Fruit fly (Drosophila melanogaster): ENCODE measurements around the gene ImpE2.

dm6 chr3L:3472786-3473185, 39.7 kb downstream of the ImpE2 start:
- TF ChIP-seq CG10348 (GFP tag; IDR thresholded peaks at IDR 0.05) (no peak), rn (GFP tag; IDR thresholded peaks at IDR 0.05) (no peak), fd96Ca (GFP tag; IDR thresholded peaks at IDR 0.05) (no peak; the same call in 2 of the 3 replicates), CG8159 (tag; optimal IDR thresholded peaks at IDR 0.05) (peak; percentile 85), CG15710 (tag; optimal IDR thresholded peaks at IDR 0.05) (peak; percentile 63), CG17806 (tag; optimal IDR thresholded peaks at IDR 0.05) (peak; percentile 56), gl (tag; optimal IDR thresholded peaks at IDR 0.05) (peak; percentile 22), CG12605 (GFP tag; IDR thresholded peaks at IDR 0.05) (peak; percentile 50; the same call in 1 of the 2 replicates), CG9948 (tag; optimal IDR thresholded peaks at IDR 0.05) (peak; percentile 21), CG32121 (GFP tag; IDR thresholded peaks at IDR 0.05) (no peak), CG4496 (GFP tag; IDR thresholded peaks at IDR 0.05) (peak; percentile 80), Pif1A (GFP tag; optimal IDR thresholded peaks at IDR 0.05) (peak; percentile 33), CG34367 (tag; optimal IDR thresholded peaks at IDR 0.05) (peak; percentile 50)

All from whole organism, pupa.